Worm (Caenorhabditis elegans): ENCODE measurements around the gene F52H3.6.

DNA sequence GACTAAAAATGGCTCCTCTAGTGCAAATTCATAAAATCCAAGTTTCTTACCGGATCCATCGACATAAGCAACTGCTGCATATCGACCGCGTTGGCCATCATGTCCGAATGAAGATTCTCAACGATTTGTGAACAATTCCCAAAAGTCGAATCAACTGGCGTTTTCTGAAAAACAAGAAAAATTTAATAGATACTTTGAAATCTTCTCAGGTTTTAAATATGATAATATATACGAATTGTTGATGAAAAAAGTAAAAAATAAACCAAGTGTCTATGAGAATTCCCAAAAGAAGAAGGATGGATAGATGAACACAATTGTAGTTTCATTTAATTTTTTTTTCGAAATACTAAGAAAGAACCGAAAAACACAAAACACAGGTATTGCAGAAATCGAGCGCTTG lies 39.6 kb upstream of the F52H3.6 start, which contains the start of gene die-1:
- TF ChIP-seq unc-62 (GFP tag; optimal IDR thresholded peaks at IDR 0.05): no peak
- TF ChIP-seq ama-1 (optimal IDR thresholded peaks at IDR 0.05): no peak
- TF ChIP-seq aha-1 (tag; optimal IDR thresholded peaks at IDR 0.05): no peak
- no peak for TF ChIP-seq sptf-1 (tag; optimal IDR thresholded peaks at IDR 0.05)
- TF ChIP-seq zag-1 (tag; optimal IDR thresholded peaks at IDR 0.05): no peak
- TF ChIP-seq nhr-84 (tag; optimal IDR thresholded peaks at IDR 0.05): no peak
- no peak for TF ChIP-seq nhr-237 (tag; optimal IDR thresholded peaks at IDR 0.05)
- no peak for TF ChIP-seq snpc-4 (tag; optimal IDR thresholded peaks at IDR 0.05)
- TF ChIP-seq fos-1 (tag; optimal IDR thresholded peaks at IDR 0.05): no peak
- no peak for TF ChIP-seq mab-9 (GFP tag; IDR thresholded peaks at IDR 0.05)
